Worm (Caenorhabditis elegans): ENCODE results near the gene C16C4.18.

C16C4.18 gene

DNA sequence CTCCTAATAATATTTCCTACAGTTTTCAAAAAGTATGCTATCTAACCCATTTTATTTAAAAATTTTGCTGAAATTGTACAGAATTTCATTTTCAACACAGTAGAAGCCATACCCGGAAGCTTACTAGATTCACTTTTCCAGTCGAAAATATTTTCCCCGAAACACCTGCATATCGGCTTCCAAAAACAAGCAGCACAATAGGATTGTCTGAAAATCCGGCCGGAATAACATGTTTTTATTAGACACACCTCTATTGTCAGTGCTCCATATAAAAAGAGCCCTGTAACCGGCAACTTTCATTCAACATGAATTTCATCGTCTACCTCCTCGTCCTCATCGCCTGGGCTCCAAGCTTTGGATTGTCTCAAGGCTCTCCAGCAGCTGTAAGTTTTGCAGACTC is 8.6 kb downstream of the C16C4.18 start, which contains the start of gene C52E2.2 (continued):
- TF ChIP-seq nhr-20 (tag; optimal IDR thresholded peaks at IDR 0.05), result no peak

DNA sequence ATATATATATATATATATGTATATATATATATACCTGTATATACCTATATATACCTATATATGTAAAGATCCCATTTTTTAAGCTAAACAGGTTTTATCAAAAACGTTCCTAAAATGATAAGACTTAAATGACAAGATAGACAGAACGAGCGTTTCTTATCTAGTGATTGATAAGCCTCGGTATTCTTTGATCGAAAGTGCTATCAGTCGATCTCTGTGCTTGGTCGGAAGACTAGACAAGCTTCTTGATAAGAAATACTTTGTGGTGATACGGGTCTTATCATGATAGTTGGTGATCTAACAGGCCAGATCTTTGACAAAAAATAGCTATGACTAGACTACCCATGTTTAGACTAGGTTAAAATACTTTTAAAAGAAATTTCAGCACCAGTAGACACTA is 9.4 kb downstream of the C16C4.18 start:
- TF ChIP-seq fkh-10 (GFP tag; optimal IDR thresholded peaks at IDR 0.05), result no peak
- TF ChIP-seq aha-1 (tag; optimal IDR thresholded peaks at IDR 0.05), result no peak
- TF ChIP-seq aly-2 (tag; optimal IDR thresholded peaks at IDR 0.05), result no peak
- peak in 1 of 2 experiments; percentile 34 for TF ChIP-seq lsy-2 (tag; optimal IDR thresholded peaks at IDR 0.05)
- no peak for TF ChIP-seq lin-15B (tag; optimal IDR thresholded peaks at IDR 0.05)
- peak; percentile 92 for TF ChIP-seq jun-1 (tag; optimal IDR thresholded peaks at IDR 0.05)
- TF ChIP-seq lir-3 (tag; optimal IDR thresholded peaks at IDR 0.05; ENCODE audit: poor library complexity), result no peak
- no peak for TF ChIP-seq efl-1 (optimal IDR thresholded peaks at IDR 0.05)
- TF ChIP-seq efl-1 (GFP tag; optimal IDR thresholded peaks at IDR 0.05 in 1 of 2), result peak in 1 of 2 experiments; percentile 35
- peak in 1 of 2 experiments; percentile 7 for TF ChIP-seq mdl-1 (tag; optimal IDR thresholded peaks at IDR 0.05)
- peak; percentile 68 for TF ChIP-seq lin-14 (GFP tag; optimal IDR thresholded peaks at IDR 0.05)
- no peak for TF ChIP-seq vab-15 (tag; optimal IDR thresholded peaks at IDR 0.05)
- TF ChIP-seq snu-23 (GFP tag; optimal IDR thresholded peaks at IDR 0.05), result no peak
- TF ChIP-seq C34B4.2 (tag; optimal IDR thresholded peaks at IDR 0.05), result no peak
- no peak for TF ChIP-seq fos-1 (tag; optimal IDR thresholded peaks at IDR 0.05)
- no peak for TF ChIP-seq unc-62 (GFP tag; optimal IDR thresholded peaks at IDR 0.05)
- TF ChIP-seq tbx-2 (tag; optimal IDR thresholded peaks at IDR 0.05), result no peak
- TF ChIP-seq nhr-90 (tag; optimal IDR thresholded peaks at IDR 0.05; ENCODE audit: poor library complexity), result peak; percentile 48
- no peak for TF ChIP-seq ets-5 (GFP tag; IDR thresholded peaks at IDR 0.05)
- TF ChIP-seq ama-1 (optimal IDR thresholded peaks at IDR 0.05), result no peak
- no peak for TF ChIP-seq fkh-4 (tag; optimal IDR thresholded peaks at IDR 0.05; ENCODE audit: borderline replicate concordance)
- no peak for TF ChIP-seq rnt-1 (tag; optimal IDR thresholded peaks at IDR 0.05)
- TF ChIP-seq nhr-20 (tag; optimal IDR thresholded peaks at IDR 0.05), result peak; percentile 58
- no peak for TF ChIP-seq unc-30 (tag; optimal IDR thresholded peaks at IDR 0.05)
- peak; percentile 43; the same call in 1 of the 2 replicates for TF ChIP-seq nhr-19 (GFP tag; conservative IDR thresholded peaks at IDR 0.05)
- peak; percentile 30 for TF ChIP-seq pax-3 (tag; optimal IDR thresholded peaks at IDR 0.05)
- no peak for TF ChIP-seq F16B12.6 (tag; optimal IDR thresholded peaks at IDR 0.05)
- TF ChIP-seq pag-3 (tag; optimal IDR thresholded peaks at IDR 0.05; ENCODE audit: borderline replicate concordance, insufficient read depth), result no peak
- TF ChIP-seq ceh-90 (tag; optimal IDR thresholded peaks at IDR 0.05), result no peak
- TF ChIP-seq tlp-1 (tag; optimal IDR thresholded peaks at IDR 0.05), result peak; percentile 84
- TF ChIP-seq sox-4 (tag; optimal IDR thresholded peaks at IDR 0.05), result no peak
- no peak for TF ChIP-seq isw-1 (GFP tag; IDR thresholded peaks at IDR 0.05)
- no peak for TF ChIP-seq nhr-76 (tag; optimal IDR thresholded peaks at IDR 0.05)
- TF ChIP-seq irx-1 (tag; optimal IDR thresholded peaks at IDR 0.05), result no peak
- no peak for TF ChIP-seq nhr-28 (tag; optimal IDR thresholded peaks at IDR 0.05)
- TF ChIP-seq sptf-1 (tag; optimal IDR thresholded peaks at IDR 0.05), result no peak
- TF ChIP-seq egl-27 (tag; optimal IDR thresholded peaks at IDR 0.05), result no peak
- peak in 1 of 2 experiments; percentile 40 for TF ChIP-seq lin-35 (GFP tag; optimal IDR thresholded peaks at IDR 0.05)
- TF ChIP-seq blmp-1 (tag; optimal IDR thresholded peaks at IDR 0.05), result peak; percentile 40
- TF ChIP-seq elt-3 (tag; optimal IDR thresholded peaks at IDR 0.05), result peak in 2 of 6 experiments; percentile 68 to 69
- no peak for TF ChIP-seq C16A3.4 (tag; optimal IDR thresholded peaks at IDR 0.05)
- no peak for TF ChIP-seq nhr-11 (tag; optimal IDR thresholded peaks at IDR 0.05)
- no peak for TF ChIP-seq nhr-77 (tag; optimal IDR thresholded peaks at IDR 0.05)
- peak; percentile 92 for TF ChIP-seq pqm-1 (tag; optimal IDR thresholded peaks at IDR 0.05)
- TF ChIP-seq efl-3 (GFP tag; optimal IDR thresholded peaks at IDR 0.05), result no peak
- TF ChIP-seq mef-2 (tag; optimal IDR thresholded peaks at IDR 0.05), result no peak
- TF ChIP-seq lin-13 (GFP tag; optimal IDR thresholded peaks at IDR 0.05), result no peak
- peak; percentile 100 for TF ChIP-seq elt-2 (tag; optimal IDR thresholded peaks at IDR 0.05)
